1 fruit fly cellular context compared by ENCODE assay signal in genomic region chr3L:14672387-14673110, dm6.
TF ChIP-seq lines count a peak whose summit lies in the region.

Gene CG43121 (minus strand): TSS chr3L:14672437.
Gene ome (plus strand): TSS chr3L:14672839.

TF ChIP-seq in whole organism, embryonic, 481 proteins besides CTCF, POLR2A, EP300 and RAD21 (continued from another document):
- 0 out of 2 replicates have a peak, but pooled peaks have one; percentile 5 for TF ChIP-seq CG10959 (GFP tag; IDR thresholded peaks at IDR 0.05; lab: Robert Waterston, UW)
- no peak for TF ChIP-seq nerfin-1 (tag; optimal IDR thresholded peaks at IDR 0.05; lab: Kevin White, UChicago)
- TF ChIP-seq ap (GFP tag; IDR thresholded peaks at IDR 0.05; lab: Robert Waterston, UW), result 0 out of 2 replicates have a peak, but pooled peaks have one; percentile 8
- TF ChIP-seq bcd (GFP tag; optimal IDR thresholded peaks at IDR 0.05; lab: Kevin White, UChicago), result no peak
- 0 out of 3 replicates have a peak, but pooled peaks have one; percentile 30 for TF ChIP-seq ken (GFP tag; IDR thresholded peaks at IDR 0.05; lab: Robert Waterston, UW)
- peak; percentile 62 for TF ChIP-seq sob (GFP tag; IDR thresholded peaks at IDR 0.05; lab: Robert Waterston, UW)
- peak; percentile 21 for TF ChIP-seq pb (GFP tag; optimal IDR thresholded peaks at IDR 0.05; lab: Kevin White, UChicago)
- TF ChIP-seq Hr78 (GFP tag; optimal IDR thresholded peaks at IDR 0.05; lab: Kevin White, UChicago), result peak in 1 of 2 experiments; percentile 36
- TF ChIP-seq CG10654 (GFP tag; optimal IDR thresholded peaks at IDR 0.05; lab: Kevin White, UChicago), result no peak
- TF ChIP-seq HLH3B (GFP tag; IDR thresholded peaks at IDR 0.05; lab: Robert Waterston, UW), result peak; percentile 37; the same call in 1 of the 2 replicates
- peak; percentile 18 for TF ChIP-seq lilli (GFP tag; optimal IDR thresholded peaks at IDR 0.05; lab: Kevin White, UChicago)
- peak; percentile 24 for TF ChIP-seq CG9437 (GFP tag; optimal IDR thresholded peaks at IDR 0.05; lab: Kevin White, UChicago)
- peak; percentile 36; the same call in 1 of the 2 replicates for TF ChIP-seq CG13287 (GFP tag; IDR thresholded peaks at IDR 0.05; lab: Robert Waterston, UW; ENCODE audit: partially characterized antibody)
- TF ChIP-seq vvl (GFP tag; IDR thresholded peaks at IDR 0.05; lab: Robert Waterston, UW), result peak; percentile 42; the same call in 1 of the 2 replicates
- 0 out of 3 replicates have a peak, but pooled peaks have one; percentile 10 for TF ChIP-seq dysf (GFP tag; IDR thresholded peaks at IDR 0.05; lab: Robert Waterston, UW)
- TF ChIP-seq kni (GFP tag; optimal IDR thresholded peaks at IDR 0.05; lab: Kevin White, UChicago), result peak; percentile 3
- TF ChIP-seq Eip74EF (GFP tag; optimal IDR thresholded peaks at IDR 0.05; lab: Kevin White, UChicago), result peak in 1 of 2 experiments; percentile 26
- TF ChIP-seq Dbx (GFP tag; IDR thresholded peaks at IDR 0.05; lab: Robert Waterston, UW), result 0 out of 3 replicates have a peak, but pooled peaks have one; percentile 59
- peak; percentile 49 for TF ChIP-seq Deaf1 (tag; optimal IDR thresholded peaks at IDR 0.05; lab: Kevin White, UChicago)
- peak; percentile 2 for TF ChIP-seq bab2 (GFP tag; optimal IDR thresholded peaks at IDR 0.05; lab: Kevin White, UChicago)
- TF ChIP-seq CG2199 (GFP tag; IDR thresholded peaks at IDR 0.05; lab: Robert Waterston, UW), result peak; percentile 68; the same call in 1 of the 3 replicates
- TF ChIP-seq CG17359 (tag; optimal IDR thresholded peaks at IDR 0.05; lab: Kevin White, UChicago), result peak; percentile 30
- TF ChIP-seq crol (GFP tag; IDR thresholded peaks at IDR 0.05; lab: Robert Waterston, UW), result peak; percentile 80
- TF ChIP-seq CG34376 (GFP tag; optimal IDR thresholded peaks at IDR 0.05; lab: Kevin White, UChicago), result peak; percentile 52
- peak; percentile 20 for TF ChIP-seq Bdp1 (GFP tag; optimal IDR thresholded peaks at IDR 0.05; lab: Kevin White, UChicago)
- TF ChIP-seq CG1529 (GFP tag; optimal IDR thresholded peaks at IDR 0.05; lab: Kevin White, UChicago), result peak; percentile 5
- TF ChIP-seq shn (GFP tag; optimal IDR thresholded peaks at IDR 0.05; lab: Kevin White, UChicago), result peak; percentile 27
- TF ChIP-seq CG30431 (GFP tag; optimal IDR thresholded peaks at IDR 0.05; lab: Kevin White, UChicago), result no peak
- TF ChIP-seq lmd (GFP tag; IDR thresholded peaks at IDR 0.05; lab: Robert Waterston, UW), result no peak
- peak; percentile 31 for TF ChIP-seq Asciz (GFP tag; optimal IDR thresholded peaks at IDR 0.05; lab: Kevin White, UChicago)
- TF ChIP-seq gce (GFP tag; IDR thresholded peaks at IDR 0.05; lab: Robert Waterston, UW), result no peak
- peak; percentile 23 for TF ChIP-seq CrebB (tag; optimal IDR thresholded peaks at IDR 0.05; lab: Kevin White, UChicago)
- TF ChIP-seq pfk (GFP tag; optimal IDR thresholded peaks at IDR 0.05; lab: Kevin White, UChicago), result peak; percentile 37
- TF ChIP-seq az2 (GFP tag; optimal IDR thresholded peaks at IDR 0.05; lab: Kevin White, UChicago), result peak; percentile 12
- TF ChIP-seq CG7839 (tag; optimal IDR thresholded peaks at IDR 0.05; lab: Kevin White, UChicago), result peak; percentile 28
- TF ChIP-seq Adf1 (GFP tag; IDR thresholded peaks at IDR 0.05; lab: Robert Waterston, UW), result peak; percentile 21; the same call in 1 of the 2 replicates
- no peak for TF ChIP-seq cg (GFP tag; optimal IDR thresholded peaks at IDR 0.05; lab: Kevin White, UChicago)
- no peak for TF ChIP-seq disco-r (GFP tag; optimal IDR thresholded peaks at IDR 0.05; lab: Kevin White, UChicago)
- TF ChIP-seq CG6272 (GFP tag; IDR thresholded peaks at IDR 0.05; lab: Robert Waterston, UW), result no peak
- TF ChIP-seq HLH4C (GFP tag; IDR thresholded peaks at IDR 0.05; lab: Robert Waterston, UW; ENCODE audit: partially characterized antibody), result no peak
- 0 out of 2 replicates have a peak, but pooled peaks have one; percentile 41 for TF ChIP-seq CG14014 (GFP tag; IDR thresholded peaks at IDR 0.05; lab: Robert Waterston, UW)
- peak; percentile 37; the same call in 1 of the 2 replicates for TF ChIP-seq Drgx (GFP tag; IDR thresholded peaks at IDR 0.05; lab: Robert Waterston, UW)
- no peak for TF ChIP-seq hkb (optimal IDR thresholded peaks at IDR 0.05; lab: Kevin White, UChicago)
- TF ChIP-seq hkb (GFP tag; IDR thresholded peaks at IDR 0.05; lab: Robert Waterston, UW), result peak; percentile 58; the same call in 1 of the 2 replicates
- TF ChIP-seq chinmo (GFP tag; IDR thresholded peaks at IDR 0.05; lab: Robert Waterston, UW; ENCODE audit: partially characterized antibody), result peak; percentile 68; the same call in 1 of the 4 replicates
- TF ChIP-seq Bgb (GFP tag; IDR thresholded peaks at IDR 0.05; lab: Robert Waterston, UW; ENCODE audit: partially characterized antibody), result peak; percentile 35; the same call in 1 of the 2 replicates
- TF ChIP-seq CG7271 (tag; optimal IDR thresholded peaks at IDR 0.05; lab: Kevin White, UChicago), result no peak
- no peak for TF ChIP-seq CG10209 (GFP tag; optimal IDR thresholded peaks at IDR 0.05; lab: Kevin White, UChicago)
- peak; percentile 58; the same call in 1 of the 2 replicates for TF ChIP-seq rib (GFP tag; IDR thresholded peaks at IDR 0.05; lab: Robert Waterston, UW)
- TF ChIP-seq Lim3 (GFP tag; IDR thresholded peaks at IDR 0.05; lab: Robert Waterston, UW), result no peak
- 0 out of 3 replicates have a peak, but pooled peaks have one; percentile 47 for TF ChIP-seq sr (GFP tag; IDR thresholded peaks at IDR 0.05; lab: Robert Waterston, UW)
- TF ChIP-seq tap (tag; optimal IDR thresholded peaks at IDR 0.05; lab: Kevin White, UChicago), result peak; percentile 35
- TF ChIP-seq CG13624 (GFP tag; optimal IDR thresholded peaks at IDR 0.05; lab: Kevin White, UChicago), result peak; percentile 12
- peak; percentile 81 for TF ChIP-seq ci (GFP tag; IDR thresholded peaks at IDR 0.05; lab: Robert Waterston, UW)
- TF ChIP-seq Jarid2 (GFP tag; optimal IDR thresholded peaks at IDR 0.05; lab: Kevin White, UChicago), result peak; percentile 55
- peak in 1 of 2 experiments; percentile 27 for TF ChIP-seq bsh (GFP tag; optimal IDR thresholded peaks at IDR 0.05; lab: Kevin White, UChicago)
- peak; percentile 39 for TF ChIP-seq CG12391 (tag; optimal IDR thresholded peaks at IDR 0.05; lab: Kevin White, UChicago)
